Fruit fly (Drosophila melanogaster) whole organism, adult: ENCODE results near the gene OdsH.

Source experiments
- CG11617 ChIP-seq: fragments of 200-800 bp; sonication (Bioruptor generic); optimal IDR thresholded peaks from 2 replicates; lab custom pipeline; 2017; ENCODE audit warnings: mild to moderate bottlenecking, missing biosample characterization, missing genetic modification reagents, missing genetic modification characterization
- CG12768 ChIP-seq: fragments of 200-800 bp; sonication (Bioruptor generic); optimal IDR thresholded peaks from 2 replicates; lab custom pipeline; 2017; ENCODE audit warnings: missing biosample characterization, missing genetic modification characterization, mild to moderate bottlenecking, moderate library complexity, missing genetic modification reagents
- CG14711 ChIP-seq: fragments of 200-800 bp; sonication (Bioruptor generic); optimal IDR thresholded peaks from 2 replicates; lab custom pipeline; 2018; ENCODE audit warnings: missing biosample characterization, mild to moderate bottlenecking, missing genetic modification characterization, moderate library complexity
- CG1620 ChIP-seq: fragments of 200-800 bp; sonication (Bioruptor generic); optimal IDR thresholded peaks from 2 replicates; lab custom pipeline; 2016; ENCODE audit warnings: missing biosample characterization, missing genetic modification characterization
- CG33017 ChIP-seq: fragments of 200-800 bp; sonication (Bioruptor generic); optimal IDR thresholded peaks from 2 replicates; lab custom pipeline; 2018; ENCODE audit warnings: missing biosample characterization, mild to moderate bottlenecking, missing genetic modification characterization, moderate library complexity
- CG5204 ChIP-seq: fragments of 200-800 bp; sonication (Bioruptor generic); optimal IDR thresholded peaks from 2 replicates; lab custom pipeline; 2016; ENCODE audit warnings: missing biosample characterization, missing genetic modification characterization
- CG7045 ChIP-seq: fragments of 200-800 bp; sonication (Bioruptor generic); optimal IDR thresholded peaks from 2 replicates; lab custom pipeline; 2017; ENCODE audit warnings: missing biosample characterization, mild to moderate bottlenecking, missing genetic modification characterization
- CG7101 ChIP-seq: fragments of 200-800 bp; sonication (Bioruptor generic); optimal IDR thresholded peaks from 2 replicates; lab custom pipeline; 2018; ENCODE audit warnings: missing biosample characterization, mild to moderate bottlenecking, missing genetic modification characterization, moderate library complexity
- Clk ChIP-seq: fragments of 200-800 bp; sonication (Bioruptor generic); optimal IDR thresholded peaks from 2 replicates; lab custom pipeline; 2017; ENCODE audit warnings: missing biosample characterization, missing genetic modification characterization
- Crg-1 ChIP-seq: fragments of 200-800 bp; sonication (Bioruptor generic); optimal IDR thresholded peaks from 2 replicates; lab custom pipeline; 2016; ENCODE audit warnings: missing biosample characterization, missing genetic modification characterization
- Hr96 ChIP-seq: fragments of 200-800 bp; sonication (Bioruptor generic); optimal IDR thresholded peaks from 2 replicates; lab custom pipeline; 2016; ENCODE audit warnings: missing biosample characterization, missing genetic modification characterization
- Mnt ChIP-seq: fragments of 200-800 bp; sonication (Bioruptor generic); optimal IDR thresholded peaks from 2 replicates; lab custom pipeline; 2016; ENCODE audit warnings: missing biosample characterization, mild to moderate bottlenecking, missing genetic modification characterization
- bab1 ChIP-seq: fragments of 200-800 bp; sonication (Bioruptor generic); optimal IDR thresholded peaks from 3 replicates; lab custom pipeline; 2019; ENCODE audit warnings: missing biosample characterization, mild to moderate bottlenecking, missing genetic modification characterization, moderate library complexity
- cic ChIP-seq: fragments of 200-800 bp; sonication (Bioruptor generic); optimal IDR thresholded peaks from 2 replicates; lab custom pipeline; 2017; ENCODE audit warnings: missing biosample characterization, mild to moderate bottlenecking, missing genetic modification characterization, moderate library complexity
- cnc ChIP-seq, 2 experiments: fragments of >200 bp; optimal IDR thresholded peaks; 2 replicates each; lab custom pipeline; 2017
- kay ChIP-seq: fragments of 200-800 bp; sonication (Bioruptor generic); peaks from one replicate; lab custom pipeline; 2016; ENCODE audit warnings: missing biosample characterization, missing genetic modification characterization, borderline replicate concordance
- ovo ChIP-seq: fragments of 200-800 bp; sonication (Bioruptor generic); optimal IDR thresholded peaks from 2 replicates; lab custom pipeline; 2016; ENCODE audit warnings: missing biosample characterization, missing genetic modification characterization
- pad ChIP-seq: fragments of 200-800 bp; sonication (Bioruptor generic); optimal IDR thresholded peaks from 3 replicates; lab custom pipeline; 2017; ENCODE audit warnings: missing biosample characterization, missing genetic modification characterization, mild to moderate bottlenecking, moderate library complexity, missing genetic modification reagents
- tj ChIP-seq: fragments of 200-800 bp; sonication (Bioruptor generic); optimal IDR thresholded peaks from 3 replicates; lab custom pipeline; 2017; ENCODE audit warnings: missing biosample characterization, mild to moderate bottlenecking, missing genetic modification characterization, moderate library complexity
- toe ChIP-seq: fragments of 200-800 bp; sonication (Bioruptor generic); optimal IDR thresholded peaks from 2 replicates; lab custom pipeline; 2016; ENCODE audit warnings: missing biosample characterization, missing genetic modification characterization

OdsH gene

DNA sequence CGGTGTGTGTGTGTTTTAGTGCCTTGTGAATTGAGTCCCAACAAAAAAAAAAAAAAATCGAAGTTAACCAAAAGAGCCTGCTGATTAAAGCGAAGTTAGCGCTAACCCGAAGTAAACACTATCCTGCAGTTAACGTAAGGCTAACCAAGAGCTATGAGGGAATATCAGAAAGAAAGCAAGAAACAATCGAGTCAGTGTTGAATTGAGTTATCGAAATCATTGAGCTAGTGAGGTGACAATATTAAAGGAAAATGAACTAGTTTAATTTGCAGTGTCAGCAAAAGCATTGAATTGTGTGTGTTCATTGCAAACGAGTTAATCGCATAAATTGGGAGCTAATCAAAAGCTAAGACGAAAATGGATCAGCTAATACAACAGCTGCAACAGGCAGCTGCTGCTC, at the start of gene OdsH:
Gene OdsH, plus strand, starts transcription at position 301 of the 400 bp plus-strand sequence.
- TF ChIP-seq CG7101 (tag; lab: Kevin White, UChicago) (no peak), CG7045 (GFP tag; lab: Kevin White, UChicago) (no peak), bab1 (GFP tag; lab: Kevin White, UChicago) (no peak), CG1620 (GFP tag; lab: Kevin White, UChicago) (no peak), cnc (optimal IDR thresholded peaks at IDR 0.05; lab: Kevin White, UChicago) (no peak), CG5204 (no peak), Mnt (GFP tag; lab: Kevin White, UChicago) (no peak), kay (GFP tag; lab: Kevin White, UChicago) (no peak), CG33017 (tag; lab: Kevin White, UChicago) (no peak), CG12768 (GFP tag; lab: Kevin White, UChicago) (no peak), ovo (GFP tag; lab: Kevin White, UChicago) (no peak), pad (no peak)

DNA sequence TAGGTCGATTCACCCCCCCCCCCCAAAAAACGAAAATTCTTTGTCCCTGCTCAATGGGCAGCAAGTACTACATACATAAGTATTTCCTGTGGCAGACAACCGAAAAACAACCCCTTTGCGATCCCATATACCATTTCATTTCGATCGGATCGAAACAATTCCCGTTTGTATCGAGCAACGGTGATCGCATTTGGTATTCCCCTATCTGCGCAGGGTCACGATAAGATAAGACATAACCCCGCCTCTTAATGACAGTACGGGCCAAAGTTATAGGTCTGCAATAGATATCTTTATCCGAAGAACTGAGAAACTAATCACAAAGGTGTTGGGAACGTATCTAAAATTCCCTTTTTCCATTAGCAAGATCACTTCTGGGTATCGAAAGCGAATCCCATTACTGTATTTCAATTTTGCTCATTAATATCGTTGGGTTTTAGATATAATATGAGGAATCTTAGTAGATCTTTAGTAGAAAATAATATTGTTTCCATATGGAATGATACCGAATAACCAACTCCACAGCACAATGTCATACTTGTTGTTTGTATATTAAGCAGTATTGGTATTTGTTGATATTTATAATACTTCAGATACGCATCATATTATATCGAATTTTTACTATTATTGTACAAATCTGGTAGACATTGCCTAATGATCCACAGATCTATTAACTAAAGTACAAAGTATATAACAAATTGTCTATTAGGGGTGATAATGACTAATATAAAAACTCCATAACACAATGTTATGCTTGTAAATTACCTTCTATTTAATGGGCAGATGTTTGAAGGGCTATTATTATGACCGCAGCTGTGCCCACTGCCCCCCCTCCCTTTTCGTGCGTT, 49.6 kb upstream of the OdsH start:
- TF ChIP-seq pad (peak; percentile 8), Crg-1 (GFP tag; lab: Kevin White, UChicago) (no peak), CG12768 (GFP tag; lab: Kevin White, UChicago) (no peak)

DNA sequence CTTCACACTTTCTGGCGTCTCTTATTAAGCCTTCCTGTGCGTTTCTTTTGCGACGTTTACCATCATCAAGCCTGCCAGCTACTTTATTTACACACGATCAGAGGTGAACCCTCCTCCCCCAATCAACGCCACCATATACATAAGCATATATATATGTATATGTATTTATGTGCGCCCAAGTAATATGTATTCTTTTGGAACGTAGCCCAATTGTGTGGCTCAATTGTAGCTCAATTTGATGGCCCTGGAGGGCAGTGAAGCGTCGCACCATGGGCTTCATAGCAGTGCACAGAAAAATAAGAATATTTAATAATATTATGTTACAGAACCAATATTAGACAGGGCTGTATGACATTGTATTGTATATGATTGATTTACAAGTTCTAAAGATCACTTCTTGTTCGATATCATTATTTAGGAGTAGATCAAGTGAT, 48.9 kb upstream of the OdsH start:
- TF ChIP-seq CG14711: no peak

DNA sequence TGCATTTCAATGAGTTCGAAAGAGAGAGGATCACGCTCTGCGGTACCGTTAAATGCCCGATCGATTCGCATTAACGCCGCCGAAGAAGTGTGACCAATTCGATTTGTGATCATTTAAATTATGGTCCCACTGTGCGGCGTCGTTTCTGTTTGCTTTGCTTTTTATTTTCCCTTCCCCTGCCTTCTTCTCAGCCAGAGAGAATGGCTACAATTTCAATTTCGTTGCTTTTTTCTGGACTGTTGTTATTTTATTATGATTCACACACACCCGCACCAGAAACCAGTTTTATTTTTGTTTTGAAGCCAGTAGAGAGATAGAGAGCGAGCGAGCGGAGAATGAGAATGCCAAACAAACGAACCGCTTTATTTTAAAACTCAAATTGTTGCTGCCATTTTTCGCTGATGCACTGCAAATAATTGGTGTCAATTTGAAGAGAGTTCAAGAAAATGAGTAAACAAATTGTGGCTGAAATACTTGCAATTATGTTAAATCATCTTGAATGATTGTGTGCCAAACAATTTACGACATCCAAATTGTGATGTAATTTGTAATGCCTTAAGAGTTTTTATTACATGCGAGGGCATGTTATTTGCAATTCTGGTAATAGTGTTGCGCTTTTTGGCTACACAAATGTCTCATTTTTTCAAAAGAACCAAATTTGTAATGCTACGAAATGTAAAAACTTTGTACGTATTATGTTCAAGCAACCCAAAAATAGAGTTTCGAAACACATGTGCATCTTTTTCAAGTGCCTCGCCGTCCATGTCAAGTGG, 48.0 kb upstream of the OdsH start:
- TF ChIP-seq CG7045 (GFP tag; lab: Kevin White, UChicago) (peak; percentile 17), pad (peak; percentile 43), cnc (optimal IDR thresholded peaks at IDR 0.05; lab: Kevin White, UChicago) (no peak), bab1 (GFP tag; lab: Kevin White, UChicago) (peak; percentile 54), CG12768 (GFP tag; lab: Kevin White, UChicago) (peak; percentile 23), Hr96 (GFP tag; lab: Kevin White, UChicago) (no peak), toe (GFP tag; lab: Kevin White, UChicago) (no peak), CG7101 (tag; lab: Kevin White, UChicago) (peak; percentile 54), kay (GFP tag; lab: Kevin White, UChicago) (peak; percentile 48), Mnt (GFP tag; lab: Kevin White, UChicago) (no peak), Crg-1 (GFP tag; lab: Kevin White, UChicago) (no peak), CG14711 (peak; percentile 43), CG33017 (tag; lab: Kevin White, UChicago) (no peak), CG1620 (GFP tag; lab: Kevin White, UChicago) (peak; percentile 27), cic (GFP tag; lab: Kevin White, UChicago) (no peak), Clk (no peak), CG11617 (peak; percentile 75), ovo (GFP tag; lab: Kevin White, UChicago) (peak; percentile 3), CG5204 (peak; percentile 49), tj (GFP tag; lab: Kevin White, UChicago) (peak; percentile 80)

DNA sequence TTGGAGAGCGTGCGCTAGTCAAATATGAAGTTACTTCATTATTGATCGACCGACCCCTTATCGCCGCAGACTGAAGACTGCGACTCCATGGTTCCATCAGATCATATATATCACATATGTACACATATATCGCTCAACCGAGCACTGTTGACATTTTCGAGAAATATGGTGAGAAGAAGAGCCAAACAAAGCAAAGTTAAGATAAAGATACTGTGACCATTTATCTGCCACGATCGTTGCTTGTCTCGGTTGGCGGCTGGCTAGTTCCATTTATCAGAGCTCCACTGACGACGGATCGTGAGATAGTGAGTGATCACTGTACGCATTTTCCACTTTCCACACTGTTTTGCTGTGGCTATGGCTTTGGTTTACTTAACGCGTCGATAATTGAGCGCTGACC, 47.2 kb upstream of the OdsH start:
- TF ChIP-seq CG33017 (tag; lab: Kevin White, UChicago) (no peak), CG7101 (tag; lab: Kevin White, UChicago) (no peak), CG1620 (GFP tag; lab: Kevin White, UChicago) (no peak), Hr96 (GFP tag; lab: Kevin White, UChicago) (no peak), CG11617 (no peak), kay (GFP tag; lab: Kevin White, UChicago) (no peak), cic (GFP tag; lab: Kevin White, UChicago) (no peak), pad (no peak), CG14711 (no peak), CG12768 (GFP tag; lab: Kevin White, UChicago) (no peak), Mnt (GFP tag; lab: Kevin White, UChicago) (no peak), CG5204 (no peak)

DNA sequence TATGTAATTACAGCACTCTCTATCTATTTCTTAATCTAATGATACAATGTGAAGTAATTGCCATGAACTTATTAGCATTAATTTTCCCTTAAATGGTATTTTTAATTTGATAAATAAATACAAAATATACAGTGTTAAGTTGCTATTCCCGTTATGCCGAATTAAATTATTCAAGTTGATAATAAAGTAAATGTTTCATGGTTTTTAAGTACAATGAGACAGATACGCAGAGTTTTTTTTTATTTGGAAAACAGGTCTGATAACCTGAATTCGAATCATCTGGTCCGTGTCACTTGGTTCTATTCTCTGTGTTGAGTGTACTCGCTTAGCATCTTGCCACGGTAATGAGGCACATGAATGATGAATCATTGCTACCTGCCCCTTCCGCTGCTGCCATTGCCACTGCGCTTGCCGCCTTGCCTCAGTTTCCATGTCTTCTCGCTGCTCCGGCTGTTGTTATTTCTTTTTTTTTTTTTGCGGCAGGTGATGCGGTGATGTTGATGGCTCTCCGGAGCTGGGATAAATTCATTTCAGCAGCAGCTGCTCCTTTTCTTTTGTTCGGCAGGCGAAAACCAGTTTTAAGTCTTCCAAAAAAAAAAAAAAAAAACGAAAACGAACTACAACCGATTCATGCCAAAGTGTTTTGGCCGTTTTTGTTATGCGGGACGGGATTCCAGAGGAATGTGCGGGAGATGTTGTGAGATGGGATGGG, 44.9 kb upstream of the OdsH start:
- TF ChIP-seq CG14711 (no peak), cic (GFP tag; lab: Kevin White, UChicago) (no peak), ovo (GFP tag; lab: Kevin White, UChicago) (no peak), CG7101 (tag; lab: Kevin White, UChicago) (no peak), Crg-1 (GFP tag; lab: Kevin White, UChicago) (no peak), CG33017 (tag; lab: Kevin White, UChicago) (no peak), tj (GFP tag; lab: Kevin White, UChicago) (no peak), cnc (optimal IDR thresholded peaks at IDR 0.05; lab: Kevin White, UChicago) (no peak), CG1620 (GFP tag; lab: Kevin White, UChicago) (no peak), pad (no peak), bab1 (GFP tag; lab: Kevin White, UChicago) (no peak), toe (GFP tag; lab: Kevin White, UChicago) (no peak), Mnt (GFP tag; lab: Kevin White, UChicago) (no peak), CG11617 (no peak), CG12768 (GFP tag; lab: Kevin White, UChicago) (no peak), Clk (no peak), Hr96 (GFP tag; lab: Kevin White, UChicago) (no peak)
